Worm (Caenorhabditis elegans): ENCODE measurements around the gene clec-203.
A peak's percentile ranks its signal among the peaks of the same experiment; 100 is the strongest.

clec-203 gene

ce11 chrV:1133223-1133622, 45.1 kb downstream of the clec-203 start:
- TF ChIP-seq fos-1 (tag; optimal IDR thresholded peaks at IDR 0.05) (no peak), tlp-1 (tag; optimal IDR thresholded peaks at IDR 0.05) (no peak), elt-2 (tag; optimal IDR thresholded peaks at IDR 0.05) (no peak), mep-1 (tag; optimal IDR thresholded peaks at IDR 0.05) (no peak), unc-86 (tag; optimal IDR thresholded peaks at IDR 0.05) (no peak), nhr-11 (tag; optimal IDR thresholded peaks at IDR 0.05) (no peak), sup-37 (GFP tag; optimal IDR thresholded peaks at IDR 0.05) (no peak), ceh-8 (GFP tag; optimal IDR thresholded peaks at IDR 0.05) (peak; percentile 3), nhr-28 (tag; optimal IDR thresholded peaks at IDR 0.05) (no peak), efl-1 (optimal IDR thresholded peaks at IDR 0.05) (no peak), efl-1 (GFP tag; optimal IDR thresholded peaks at IDR 0.05 in 1 of 2) (peak in 1 of 2 experiments; percentile 91), blmp-1 (tag; optimal IDR thresholded peaks at IDR 0.05) (no peak), nhr-76 (tag; optimal IDR thresholded peaks at IDR 0.05) (no peak), vab-15 (tag; optimal IDR thresholded peaks at IDR 0.05) (no peak), C04F5.9 (tag; optimal IDR thresholded peaks at IDR 0.05) (no peak), nhr-19 (GFP tag; conservative IDR thresholded peaks at IDR 0.05) (no peak), rnt-1 (tag; optimal IDR thresholded peaks at IDR 0.05) (no peak), skn-1 (tag; optimal IDR thresholded peaks at IDR 0.05) (no peak)

DNA sequence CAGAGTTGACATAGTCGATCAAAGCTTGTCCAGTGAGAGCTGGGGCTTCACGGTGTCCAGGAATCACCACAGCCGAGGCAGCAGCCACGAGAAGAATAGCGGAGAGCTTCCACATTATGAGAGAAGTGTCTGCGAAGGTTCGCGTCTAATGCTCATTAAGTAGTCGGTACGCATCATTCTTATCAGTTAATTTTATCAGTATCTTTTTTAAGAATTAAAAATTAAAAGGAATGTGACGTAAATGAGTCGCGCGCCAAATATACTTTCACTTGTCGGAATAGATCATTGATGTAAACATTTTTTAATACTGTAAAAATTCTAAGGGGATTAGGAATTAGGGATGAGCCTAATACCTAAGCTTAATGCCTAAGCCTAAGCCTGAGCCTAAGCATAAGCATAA, 45.8 kb downstream of the clec-203 start, which contains the start of gene cpr-5:
cpr-5 (minus strand) TSS at position 197 of the 400 bp plus-strand sequence.
- TF ChIP-seq elt-3 (tag; optimal IDR thresholded peaks at IDR 0.05) (no peak), alr-1 (tag; optimal IDR thresholded peaks at IDR 0.05; ENCODE audit: borderline replicate concordance) (no peak), Y116A8C.19 (tag; optimal IDR thresholded peaks at IDR 0.05; ENCODE audit: borderline replicate concordance) (no peak), nhr-12 (tag; optimal IDR thresholded peaks at IDR 0.05) (no peak), elt-2 (tag; optimal IDR thresholded peaks at IDR 0.05) (peak; percentile 63), C04F5.9 (tag; optimal IDR thresholded peaks at IDR 0.05) (no peak), irx-1 (tag; optimal IDR thresholded peaks at IDR 0.05) (no peak), ceh-82 (tag; optimal IDR thresholded peaks at IDR 0.05) (no peak), nhr-76 (tag; optimal IDR thresholded peaks at IDR 0.05) (no peak)

DNA sequence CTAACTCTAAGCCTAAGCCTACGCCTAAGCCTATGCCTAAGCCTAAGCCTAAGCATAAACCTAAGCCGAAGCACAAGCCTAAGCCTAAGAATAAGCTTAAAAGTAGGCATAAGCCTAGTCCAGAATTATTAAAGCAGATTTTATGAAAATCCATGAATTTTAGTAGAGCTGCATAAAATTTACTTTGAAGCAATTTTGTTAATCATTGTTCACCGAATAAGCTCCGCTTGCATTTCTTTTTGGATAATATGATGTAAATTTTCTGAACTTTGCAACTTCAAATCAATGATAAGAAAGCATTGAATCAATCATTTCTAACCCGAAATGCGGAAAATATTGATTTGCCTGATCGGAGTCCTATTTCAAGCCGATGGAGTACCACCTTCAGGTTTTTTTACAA, 46.2 kb downstream of the clec-203 start, which contains the start of gene cpr-8:
cpr-8 (plus strand) TSS at position 301 of the 400 bp plus-strand sequence.
- TF ChIP-seq ztf-4 (tag; optimal IDR thresholded peaks at IDR 0.05) = no peak
- TF ChIP-seq nhr-237 (tag; optimal IDR thresholded peaks at IDR 0.05) = no peak
- TF ChIP-seq ama-1 (optimal IDR thresholded peaks at IDR 0.05) = no peak
- TF ChIP-seq elt-3 (tag; optimal IDR thresholded peaks at IDR 0.05) = no peak
- no peak for TF ChIP-seq lin-14 (GFP tag; optimal IDR thresholded peaks at IDR 0.05)
- TF ChIP-seq vab-15 (tag; optimal IDR thresholded peaks at IDR 0.05) = no peak
- TF ChIP-seq nhr-28 (tag; optimal IDR thresholded peaks at IDR 0.05) = no peak
- TF ChIP-seq lin-13 (GFP tag; optimal IDR thresholded peaks at IDR 0.05) = no peak
- TF ChIP-seq nhr-19 (GFP tag; conservative IDR thresholded peaks at IDR 0.05) = no peak
- no peak for TF ChIP-seq ceh-90 (tag; optimal IDR thresholded peaks at IDR 0.05)
- TF ChIP-seq snu-23 (GFP tag; optimal IDR thresholded peaks at IDR 0.05) = no peak
- no peak for TF ChIP-seq efl-1 (optimal IDR thresholded peaks at IDR 0.05)
- TF ChIP-seq efl-1 (GFP tag; optimal IDR thresholded peaks at IDR 0.05 in 1 of 2) = no peak
- TF ChIP-seq isw-1 (GFP tag; IDR thresholded peaks at IDR 0.05) = no peak
